Worm (Caenorhabditis elegans): ENCODE results near the gene anat-1.

Gene anat-1

DNA sequence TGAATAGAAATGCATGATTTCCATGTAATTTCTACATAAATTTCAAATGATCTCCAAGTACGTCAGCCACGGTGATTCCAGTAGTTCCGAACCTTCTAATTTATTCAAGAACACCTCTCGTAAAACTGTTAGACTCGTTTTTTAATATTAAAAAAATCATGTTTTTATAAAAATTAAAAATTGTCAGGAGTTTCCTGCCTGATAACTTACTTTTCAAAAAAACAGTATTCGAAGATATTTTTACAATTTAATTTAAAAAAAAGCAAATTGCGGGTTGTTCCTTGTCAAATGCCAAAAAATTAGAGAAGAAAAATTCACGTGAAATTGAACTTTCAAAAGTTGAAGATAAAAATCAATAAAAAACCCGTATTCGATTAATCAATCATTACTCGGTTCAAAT is 24.9 kb downstream of the anat-1 start, which contains the start of the genes C17H12.3 and C17H12.12:
C17H12.3 (minus strand) TSS at position 101 of the 400 bp plus-strand sequence.
C17H12.12 (plus strand) TSS at position 396 of the 400 bp plus-strand sequence.
- TF ChIP-seq ztf-11 (tag; optimal IDR thresholded peaks at IDR 0.05) (no peak), ztf-7 (tag; optimal IDR thresholded peaks at IDR 0.05) (no peak), gei-8 (GFP tag; optimal IDR thresholded peaks at IDR 0.05) (no peak), zip-11 (GFP tag; IDR thresholded peaks at IDR 0.05) (no peak), lin-38 (GFP tag; IDR thresholded peaks at IDR 0.05) (no peak), ceh-32 (tag; optimal IDR thresholded peaks at IDR 0.05; ENCODE audit: poor library complexity) (no peak), madf-9 (GFP tag; conservative IDR thresholded peaks at IDR 0.05) (no peak), daf-8 (GFP tag; IDR thresholded peaks at IDR 0.05) (no peak), ces-1 (GFP tag; optimal IDR thresholded peaks at IDR 0.05) (no peak), sdz-12 (GFP tag; optimal IDR thresholded peaks at IDR 0.05) (no peak), nhr-11 (tag; optimal IDR thresholded peaks at IDR 0.05) (no peak), nhr-42 (GFP tag; IDR thresholded peaks at IDR 0.05) (no peak), hif-1 (tag; optimal IDR thresholded peaks at IDR 0.05) (no peak), tra-1 (GFP tag; IDR thresholded peaks at IDR 0.05) (no peak), spr-3 (GFP tag; optimal IDR thresholded peaks at IDR 0.05) (no peak), daf-16 (GFP tag; optimal IDR thresholded peaks at IDR 0.05) (no peak), daf-16 (tag; optimal IDR thresholded peaks at IDR 0.05) (no peak)

- TF ChIP-seq nhr-48 (tag; optimal IDR thresholded peaks at IDR 0.05), result peak; percentile 9
- no peak for TF ChIP-seq hif-1 (tag; optimal IDR thresholded peaks at IDR 0.05)
- TF ChIP-seq zip-2 (tag; optimal IDR thresholded peaks at IDR 0.05), result no peak
- TF ChIP-seq mxl-3 (GFP tag; optimal IDR thresholded peaks at IDR 0.05), result peak; percentile 24
- TF ChIP-seq aha-1 (tag), result peak; percentile 56
- no peak for TF ChIP-seq aly-2 (tag; optimal IDR thresholded peaks at IDR 0.05)
- TF ChIP-seq Y105C5A.15 (GFP tag; IDR thresholded peaks at IDR 0.05), result no peak
- no peak for TF ChIP-seq fkh-10 (GFP tag; optimal IDR thresholded peaks at IDR 0.05)
- no peak for TF ChIP-seq lir-3 (tag; optimal IDR thresholded peaks at IDR 0.05)
- peak; percentile 79 for TF ChIP-seq dve-1 (tag; optimal IDR thresholded peaks at IDR 0.05; ENCODE audit: insufficient read depth)
- TF ChIP-seq nhr-77 (tag; optimal IDR thresholded peaks at IDR 0.05), result peak; percentile 71
- peak; percentile 91 for TF ChIP-seq php-3 (GFP tag; IDR thresholded peaks at IDR 0.05)
- peak; percentile 98 for TF ChIP-seq nhr-28 (tag; optimal IDR thresholded peaks at IDR 0.05)
- no peak for TF ChIP-seq saeg-2 (GFP tag; IDR thresholded peaks at IDR 0.05)
- peak; percentile 7 for TF ChIP-seq nhr-6 (tag; optimal IDR thresholded peaks at IDR 0.05)
- no peak for TF ChIP-seq ama-1 (optimal IDR thresholded peaks at IDR 0.05)
- peak; percentile 43; the same call in 1 of the 2 replicates for TF ChIP-seq ceh-20 (GFP tag; IDR thresholded peaks at IDR 0.05)
- no peak for TF ChIP-seq duxl-1 (tag; optimal IDR thresholded peaks at IDR 0.05; ENCODE audit: poor library complexity)
- peak; percentile 73 for TF ChIP-seq hlh-11 (tag; optimal IDR thresholded peaks at IDR 0.05)
- peak; percentile 88 for TF ChIP-seq pqm-1 (tag; optimal IDR thresholded peaks at IDR 0.05)
- TF ChIP-seq dmd-6 (GFP tag; IDR thresholded peaks at IDR 0.05), result peak; percentile 91
- TF ChIP-seq ceh-62 (tag; optimal IDR thresholded peaks at IDR 0.05), result no peak
- no peak for TF ChIP-seq daf-16 (GFP tag; optimal IDR thresholded peaks at IDR 0.05)
- peak; percentile 93 for TF ChIP-seq daf-16 (tag; optimal IDR thresholded peaks at IDR 0.05)
Observed at ce11 chrIV:6802132-6802531, 31.5 kb downstream of the anat-1 start, which contains the start of the genes cest-4 and C17H12.11. TSS of gene cest-4 (minus strand) at chrIV:6802337. TSS of gene C17H12.11 (plus strand) at chrIV:6802387.

DNA sequence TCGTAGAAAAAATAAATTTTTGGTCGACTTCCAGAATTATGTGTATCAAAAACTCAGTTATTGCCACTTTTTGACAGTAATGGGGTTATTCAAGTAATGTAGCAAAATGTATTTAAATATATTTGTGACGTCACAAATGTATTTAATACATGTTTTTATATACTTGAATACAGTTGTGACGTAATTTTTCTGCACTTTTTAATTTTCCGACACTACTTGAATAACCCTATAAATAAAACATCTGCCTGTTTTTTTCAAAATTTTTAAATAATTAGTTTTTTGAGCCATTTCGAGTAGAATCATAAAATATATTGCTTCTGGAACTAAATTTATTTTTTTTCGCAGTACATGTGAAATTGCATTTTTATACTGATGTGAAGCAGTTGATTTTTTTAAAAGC is 32.7 kb downstream of the anat-1 start:
- no peak for TF ChIP-seq Y105C5A.15 (GFP tag; IDR thresholded peaks at IDR 0.05)
- no peak for TF ChIP-seq lsy-2 (tag; optimal IDR thresholded peaks at IDR 0.05)
- no peak for TF ChIP-seq dpl-1 (GFP tag; optimal IDR thresholded peaks at IDR 0.05)
- TF ChIP-seq set-16 (GFP tag; IDR thresholded peaks at IDR 0.05), result no peak
- no peak for TF ChIP-seq nhr-41 (GFP tag; IDR thresholded peaks at IDR 0.05)
- TF ChIP-seq daf-12 (tag; optimal IDR thresholded peaks at IDR 0.05), result no peak
- no peak for TF ChIP-seq nhr-10 (tag; optimal IDR thresholded peaks at IDR 0.05)
- no peak for TF ChIP-seq sdz-12 (GFP tag; optimal IDR thresholded peaks at IDR 0.05)
- no peak for TF ChIP-seq F26F4.8 (GFP tag; conservative IDR thresholded peaks at IDR 0.05)
- no peak for TF ChIP-seq nhr-111 (GFP tag; optimal IDR thresholded peaks at IDR 0.05)
- no peak for TF ChIP-seq mxl-2 (GFP tag; conservative IDR thresholded peaks at IDR 0.05)
- no peak for TF ChIP-seq madf-9 (GFP tag; conservative IDR thresholded peaks at IDR 0.05)
- no peak for TF ChIP-seq ces-1 (GFP tag; optimal IDR thresholded peaks at IDR 0.05)
- no peak for TF ChIP-seq vab-7 (GFP tag; IDR thresholded peaks at IDR 0.05)
